Fruit fly (Drosophila melanogaster): ENCODE data around the gene unc-119.

unc-119 gene

dm6 chrX:7298323-7298722, 7.2 kb upstream of the unc-119 start:
- TF ChIP-seq dsf (GFP tag; optimal IDR thresholded peaks at IDR 0.05; ENCODE audit: borderline replicate concordance) (no peak), Dif (GFP tag; optimal IDR thresholded peaks at IDR 0.05; ENCODE audit: partially characterized antibody) (no peak), HLH106 (tag; optimal IDR thresholded peaks at IDR 0.05) (no peak), GATAd (GFP tag; optimal IDR thresholded peaks at IDR 0.05) (no peak), usp (GFP tag; optimal IDR thresholded peaks at IDR 0.05) (no peak), CrebA (GFP tag; optimal IDR thresholded peaks at IDR 0.05; ENCODE audit: borderline replicate concordance) (no peak), sage (GFP tag; optimal IDR thresholded peaks at IDR 0.05) (no peak), N (GFP tag; optimal IDR thresholded peaks at IDR 0.05) (no peak), tai (GFP tag; optimal IDR thresholded peaks at IDR 0.05) (no peak), Hr83 (GFP tag; optimal IDR thresholded peaks at IDR 0.05; ENCODE audit: poor library complexity, severe bottlenecking) (no peak), sv (GFP tag; optimal IDR thresholded peaks at IDR 0.05) (no peak), Jra (GFP tag; optimal IDR thresholded peaks at IDR 0.05) (no peak), psq (GFP tag; optimal IDR thresholded peaks at IDR 0.05) (no peak), OdsH (GFP tag; optimal IDR thresholded peaks at IDR 0.05) (no peak), Dfd (GFP tag; optimal IDR thresholded peaks at IDR 0.05) (no peak)

- TF ChIP-seq Hr83 (GFP tag; optimal IDR thresholded peaks at IDR 0.05; ENCODE audit: poor library complexity, severe bottlenecking): no peak
- no peak for TF ChIP-seq CrebA (GFP tag; optimal IDR thresholded peaks at IDR 0.05; ENCODE audit: borderline replicate concordance)
- no peak for TF ChIP-seq Jra (GFP tag; optimal IDR thresholded peaks at IDR 0.05)
- no peak for TF ChIP-seq h (GFP tag; optimal IDR thresholded peaks at IDR 0.05)
- TF ChIP-seq Vsx2 (GFP tag; optimal IDR thresholded peaks at IDR 0.05; ENCODE audit: partially characterized antibody): no peak
- TF ChIP-seq ey (GFP tag; optimal IDR thresholded peaks at IDR 0.05): no peak
- TF ChIP-seq Abd-B (GFP tag; optimal IDR thresholded peaks at IDR 0.05): no peak
- no peak for TF ChIP-seq Sp1 (GFP tag; optimal IDR thresholded peaks at IDR 0.05)
- TF ChIP-seq dmrt93B (GFP tag; optimal IDR thresholded peaks at IDR 0.05): no peak
- no peak for TF ChIP-seq foxo (GFP tag; optimal IDR thresholded peaks at IDR 0.05)
- no peak for TF ChIP-seq CG32264 (GFP tag; optimal IDR thresholded peaks at IDR 0.05)
- no peak for TF ChIP-seq sage (GFP tag; optimal IDR thresholded peaks at IDR 0.05)
- TF ChIP-seq psq (GFP tag; optimal IDR thresholded peaks at IDR 0.05): no peak
- TF ChIP-seq dl (GFP tag; optimal IDR thresholded peaks at IDR 0.05; ENCODE audit: insufficient read depth in 1 of 2, partially characterized antibody in 2 of 2): no peak
- no peak for TF ChIP-seq OdsH (GFP tag; optimal IDR thresholded peaks at IDR 0.05)
- TF ChIP-seq lola (GFP tag; optimal IDR thresholded peaks at IDR 0.05): no peak
- no peak for TF ChIP-seq sv (GFP tag; optimal IDR thresholded peaks at IDR 0.05)
- TF ChIP-seq Rel (GFP tag; optimal IDR thresholded peaks at IDR 0.05): no peak
- TF ChIP-seq Rel (tag; optimal IDR thresholded peaks at IDR 0.05): no peak
Observed at dm6 chrX:7296721-7297227, 5.7 kb upstream of the unc-119 start.

DNA sequence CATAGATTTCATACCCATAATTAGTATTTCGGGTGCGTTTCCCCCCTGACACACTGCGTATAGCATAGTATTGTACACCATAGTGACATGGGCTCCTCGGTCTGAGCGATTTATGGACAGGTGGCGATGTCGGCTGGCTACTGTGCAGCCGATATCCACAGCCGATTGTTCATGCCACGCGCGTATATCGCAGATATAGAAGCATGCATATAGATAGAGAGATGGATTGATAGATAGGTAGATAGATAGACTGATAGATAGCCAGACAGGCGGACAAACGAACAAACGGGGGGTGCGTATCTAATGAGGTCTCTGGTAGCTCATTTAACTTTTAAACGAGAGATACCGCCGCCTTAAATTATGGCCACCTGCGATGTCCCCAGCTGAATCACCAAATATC, 4.9 kb upstream of the unc-119 start:
- TF ChIP-seq CG32264 (GFP tag; optimal IDR thresholded peaks at IDR 0.05) (no peak), rgr (GFP tag; optimal IDR thresholded peaks at IDR 0.05) (no peak), Mio (GFP tag; optimal IDR thresholded peaks at IDR 0.05) (no peak), dl (GFP tag; optimal IDR thresholded peaks at IDR 0.05; ENCODE audit: insufficient read depth in 1 of 2, partially characterized antibody in 2 of 2) (no peak)

DNA sequence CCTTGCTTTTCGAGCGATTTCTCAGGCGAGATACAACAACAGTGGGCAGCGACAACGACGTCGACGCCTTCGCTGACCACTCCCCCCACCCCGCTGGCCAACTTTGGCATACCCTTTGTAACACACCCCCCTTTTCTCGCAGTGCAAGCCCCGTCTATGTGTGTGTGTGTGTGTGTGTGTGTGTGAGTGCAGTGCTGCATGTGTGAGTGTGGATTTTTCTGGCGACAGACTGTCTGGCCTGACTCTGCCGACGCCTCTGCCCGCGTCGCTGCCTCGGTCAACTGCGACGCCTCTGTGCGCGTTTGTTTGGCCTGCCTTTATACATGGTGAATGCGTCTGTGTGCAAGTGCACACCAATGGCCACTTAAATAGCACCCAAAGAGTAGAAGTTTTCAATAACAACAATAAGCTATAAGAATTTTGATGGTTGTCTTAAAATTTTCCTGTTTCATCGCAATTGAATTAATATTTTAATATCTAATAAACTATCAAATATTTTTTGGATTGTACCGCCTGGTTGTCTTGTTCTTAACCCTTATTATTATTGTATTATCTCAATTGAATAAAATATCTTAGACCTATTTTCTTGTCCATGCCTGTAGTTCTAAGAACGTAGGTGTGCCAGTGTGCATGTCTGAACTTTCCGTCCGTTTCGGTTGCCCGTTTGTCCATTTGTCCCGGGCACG, 2.9 kb upstream of the unc-119 start:
- peak; percentile 46 for TF ChIP-seq dsf (GFP tag; optimal IDR thresholded peaks at IDR 0.05; ENCODE audit: borderline replicate concordance)
- TF ChIP-seq HLH106 (tag; optimal IDR thresholded peaks at IDR 0.05): peak; percentile 96
- TF ChIP-seq OdsH (GFP tag; optimal IDR thresholded peaks at IDR 0.05): peak; percentile 87
- peak; percentile 95 for TF ChIP-seq CG9705 (GFP tag; optimal IDR thresholded peaks at IDR 0.05)
- TF ChIP-seq pan (optimal IDR thresholded peaks at IDR 0.05): no peak
- peak; percentile 90 for TF ChIP-seq dmrt93B (GFP tag; optimal IDR thresholded peaks at IDR 0.05)
- TF ChIP-seq CrebA (GFP tag; optimal IDR thresholded peaks at IDR 0.05; ENCODE audit: borderline replicate concordance): no peak
- TF ChIP-seq h (GFP tag; optimal IDR thresholded peaks at IDR 0.05): peak; percentile 91
- no peak for TF ChIP-seq Mio (GFP tag; optimal IDR thresholded peaks at IDR 0.05)
- TF ChIP-seq foxo (GFP tag; optimal IDR thresholded peaks at IDR 0.05): peak in 1 of 2 experiments; percentile 74
- peak; percentile 75 for TF ChIP-seq br (GFP tag; optimal IDR thresholded peaks at IDR 0.05)
- TF ChIP-seq Dfd (GFP tag; optimal IDR thresholded peaks at IDR 0.05): peak; percentile 72
- no peak for TF ChIP-seq GATAd (GFP tag; optimal IDR thresholded peaks at IDR 0.05)
- TF ChIP-seq dl (GFP tag; optimal IDR thresholded peaks at IDR 0.05; ENCODE audit: insufficient read depth in 1 of 2, partially characterized antibody in 2 of 2): no peak
- TF ChIP-seq jim (GFP tag; optimal IDR thresholded peaks at IDR 0.05): no peak
- no peak for TF ChIP-seq brk (GFP tag; optimal IDR thresholded peaks at IDR 0.05)
- TF ChIP-seq Rel (GFP tag; optimal IDR thresholded peaks at IDR 0.05): peak; percentile 67
- peak; percentile 85 for TF ChIP-seq Rel (tag; optimal IDR thresholded peaks at IDR 0.05)
- peak; percentile 64 for TF ChIP-seq ey (GFP tag; optimal IDR thresholded peaks at IDR 0.05)
- no peak for TF ChIP-seq lola (GFP tag; optimal IDR thresholded peaks at IDR 0.05)
- TF ChIP-seq sage (GFP tag; optimal IDR thresholded peaks at IDR 0.05): peak; percentile 81
- no peak for TF ChIP-seq Myc (optimal IDR thresholded peaks at IDR 0.05)
- TF ChIP-seq Dif (GFP tag; optimal IDR thresholded peaks at IDR 0.05; ENCODE audit: partially characterized antibody): no peak
- peak; percentile 81 for TF ChIP-seq psq (GFP tag; optimal IDR thresholded peaks at IDR 0.05)
- TF ChIP-seq Jra (GFP tag; optimal IDR thresholded peaks at IDR 0.05): peak; percentile 48
- peak; percentile 78 for TF ChIP-seq fru (GFP tag; optimal IDR thresholded peaks at IDR 0.05)
- TF ChIP-seq usp (GFP tag; optimal IDR thresholded peaks at IDR 0.05): no peak
- peak; percentile 50 for TF ChIP-seq tai (GFP tag; optimal IDR thresholded peaks at IDR 0.05)
- peak; percentile 36 for TF ChIP-seq woc (GFP tag; optimal IDR thresholded peaks at IDR 0.05)
- TF ChIP-seq Hnf4 (GFP tag; optimal IDR thresholded peaks at IDR 0.05): peak; percentile 60
- peak; percentile 14 for TF ChIP-seq sv (GFP tag; optimal IDR thresholded peaks at IDR 0.05)
- peak; percentile 97 for TF ChIP-seq Sp1 (GFP tag; optimal IDR thresholded peaks at IDR 0.05)
- TF ChIP-seq CG32264 (GFP tag; optimal IDR thresholded peaks at IDR 0.05): peak; percentile 56
- peak; percentile 90 for TF ChIP-seq rgr (GFP tag; optimal IDR thresholded peaks at IDR 0.05)

Measured in whole organism, wandering third instar larva.